Worm (Caenorhabditis elegans): ENCODE measurements around the gene F21A3.4.

Gene F21A3.4

DNA sequence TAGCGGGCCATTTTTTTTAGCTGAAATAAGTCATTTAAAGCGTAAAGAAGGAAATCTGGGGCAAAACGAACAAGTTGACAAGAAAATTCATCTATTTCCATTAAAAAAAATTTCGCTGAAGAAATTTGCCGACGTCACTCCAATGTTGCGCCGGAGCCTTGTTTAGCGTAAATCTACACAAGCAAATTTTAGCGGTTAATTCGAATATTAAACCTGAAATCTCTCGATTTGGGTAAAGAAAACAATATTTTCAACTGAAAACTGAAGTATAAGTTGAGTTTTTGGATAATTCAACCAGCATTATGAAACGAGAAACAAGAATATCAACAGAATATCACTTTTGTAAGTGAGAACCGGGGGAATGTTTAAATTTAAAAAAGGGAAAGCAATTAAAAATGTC is 42.0 kb downstream of the F21A3.4 start, which contains the start of gene F28F8.9 (continued):
- TF ChIP-seq grh-1 (GFP tag; IDR thresholded peaks at IDR 0.05) (no peak), unc-98 (GFP tag; IDR thresholded peaks at IDR 0.05) (no peak), alr-1 (tag; optimal IDR thresholded peaks at IDR 0.05; ENCODE audit: borderline replicate concordance) (no peak), ceh-82 (tag; optimal IDR thresholded peaks at IDR 0.05) (peak in 2 of 3 experiments; percentile 25 to 46), hpl-2 (GFP tag; optimal IDR thresholded peaks at IDR 0.05) (no peak), ceh-8 (GFP tag; optimal IDR thresholded peaks at IDR 0.05) (no peak), mdl-1 (tag; optimal IDR thresholded peaks at IDR 0.05) (peak in 1 of 2 experiments; percentile 15), egl-27 (tag; optimal IDR thresholded peaks at IDR 0.05) (no peak), dpl-1 (GFP tag; optimal IDR thresholded peaks at IDR 0.05) (peak; percentile 91 to 96 (median 93)), tbx-2 (tag; optimal IDR thresholded peaks at IDR 0.05) (peak; percentile 27), lsy-2 (tag; optimal IDR thresholded peaks at IDR 0.05) (peak; percentile 67 to 80), ceh-90 (tag; optimal IDR thresholded peaks at IDR 0.05) (no peak), ama-1 (optimal IDR thresholded peaks at IDR 0.05) (no peak), skn-1 (tag; optimal IDR thresholded peaks at IDR 0.05) (peak; percentile 76), zip-4 (GFP tag; optimal IDR thresholded peaks at IDR 0.05) (no peak), blmp-1 (tag; optimal IDR thresholded peaks at IDR 0.05) (peak; percentile 53), Y116A8C.19 (tag; optimal IDR thresholded peaks at IDR 0.05; ENCODE audit: borderline replicate concordance) (no peak), irx-1 (tag; optimal IDR thresholded peaks at IDR 0.05) (no peak), xbp-1 (tag; optimal IDR thresholded peaks at IDR 0.05) (peak; percentile 52), nhr-71 (tag; optimal IDR thresholded peaks at IDR 0.05) (peak; percentile 63), snu-23 (GFP tag; optimal IDR thresholded peaks at IDR 0.05) (peak; percentile 56), ets-5 (GFP tag; IDR thresholded peaks at IDR 0.05) (no peak), mef-2 (tag; optimal IDR thresholded peaks at IDR 0.05) (no peak), sup-37 (GFP tag; optimal IDR thresholded peaks at IDR 0.05) (no peak), unc-86 (tag; optimal IDR thresholded peaks at IDR 0.05) (no peak), C34B4.2 (tag; optimal IDR thresholded peaks at IDR 0.05) (no peak), tlp-1 (tag; optimal IDR thresholded peaks at IDR 0.05) (no peak), aly-2 (tag; optimal IDR thresholded peaks at IDR 0.05) (no peak), lin-39 (tag; optimal IDR thresholded peaks at IDR 0.05) (no peak), hlh-4 (tag; optimal IDR thresholded peaks at IDR 0.05) (no peak), fkh-10 (GFP tag; optimal IDR thresholded peaks at IDR 0.05) (no peak)

DNA sequence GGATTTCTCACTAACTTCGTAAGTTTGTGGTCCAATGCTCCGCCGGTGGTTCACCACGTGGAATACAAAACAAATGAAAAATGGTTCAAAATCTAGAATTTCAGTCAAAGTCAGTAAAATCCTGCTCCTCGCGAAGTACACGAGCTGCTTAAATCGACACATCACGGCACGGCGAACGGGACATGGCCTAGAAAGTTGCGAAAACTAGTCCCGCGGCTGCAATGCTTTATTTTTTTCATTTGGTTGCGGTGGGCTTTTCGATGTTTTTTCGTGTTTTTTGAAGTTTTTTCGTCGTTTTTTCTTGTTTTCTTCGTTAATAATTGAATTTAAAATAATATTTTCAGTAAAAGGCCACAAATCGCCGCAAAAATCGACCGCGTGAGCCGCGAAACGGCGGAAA is 49.3 kb downstream of the F21A3.4 start:
- peak; percentile 33 for TF ChIP-seq rnt-1 (tag; optimal IDR thresholded peaks at IDR 0.05)
- TF ChIP-seq lsy-2 (tag; optimal IDR thresholded peaks at IDR 0.05): peak in 1 of 2 experiments; percentile 5
